Fruit fly (Drosophila melanogaster): ENCODE measurements around the gene rols.
A peak's percentile ranks its signal among the peaks of the same experiment; 100 is the strongest.

- TF ChIP-seq D1 (tag; optimal IDR thresholded peaks at IDR 0.05), result no peak
- peak; percentile 0 for TF ChIP-seq CG9948 (tag; optimal IDR thresholded peaks at IDR 0.05)
- no peak for TF ChIP-seq Snoo (tag; optimal IDR thresholded peaks at IDR 0.05)
- peak; percentile 43 for TF ChIP-seq CG8159 (tag; optimal IDR thresholded peaks at IDR 0.05)
- TF ChIP-seq fd96Ca (GFP tag; IDR thresholded peaks at IDR 0.05), result no peak
- no peak for TF ChIP-seq EcR (GFP tag; optimal IDR thresholded peaks at IDR 0.05)
- peak; percentile 22 for TF ChIP-seq CG17806 (tag; optimal IDR thresholded peaks at IDR 0.05)
- 0 out of 2 replicates have a peak, but pooled peaks have one; percentile 17 for TF ChIP-seq rn (GFP tag; IDR thresholded peaks at IDR 0.05)
- no peak for TF ChIP-seq Pif1B (GFP tag; optimal IDR thresholded peaks at IDR 0.05)
- TF ChIP-seq CG13204 (GFP tag; optimal IDR thresholded peaks at IDR 0.05), result no peak
Observed at dm6 chr3L:12050629-12051028, 14.0 kb downstream of the rols start.

Measured in whole organism, pupa.